Worm (Caenorhabditis elegans): ENCODE measurements around the gene C31B8.7.

DNA sequence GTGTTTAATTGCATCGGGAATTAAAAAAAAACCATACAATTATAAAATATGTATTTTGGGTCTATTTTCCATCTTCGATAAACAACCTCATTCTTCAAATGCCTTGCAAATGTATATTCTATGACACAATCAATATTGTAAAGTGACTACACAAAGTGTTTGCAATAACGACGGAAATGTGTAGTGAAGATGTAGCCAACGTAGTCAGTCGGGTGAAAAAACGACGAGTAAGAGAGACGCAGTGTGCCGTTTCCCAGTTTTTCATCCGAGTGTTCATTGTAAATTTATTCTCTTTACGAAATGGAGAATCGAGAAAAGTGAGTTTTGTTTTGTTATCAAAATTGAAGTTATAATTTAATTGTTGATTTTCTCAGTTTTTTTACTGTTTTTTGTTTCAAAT, 11.2 kb downstream of the C31B8.7 start, which contains the start of gene F37B4.15:
- TF ChIP-seq flt-1 (GFP tag; IDR thresholded peaks at IDR 0.05): no peak
- TF ChIP-seq ztf-29 (GFP tag; IDR thresholded peaks at IDR 0.05): no peak
- TF ChIP-seq tab-1 (GFP tag; IDR thresholded peaks at IDR 0.05): no peak
- TF ChIP-seq ztf-23 (GFP tag; IDR thresholded peaks at IDR 0.05): no peak
- TF ChIP-seq ref-1 (GFP tag; conservative IDR thresholded peaks at IDR 0.05): no peak
- no peak for TF ChIP-seq cog-1 (tag; optimal IDR thresholded peaks at IDR 0.05)
- TF ChIP-seq T22C8.4 (GFP tag; IDR thresholded peaks at IDR 0.05): no peak
- no peak for TF ChIP-seq med-1 (GFP tag; optimal IDR thresholded peaks at IDR 0.05; ENCODE audit: insufficient read depth)

Measured in whole organism, midembryonic.